Worm (Caenorhabditis elegans) whole organism, mixed stage, embryonic: ENCODE data around the gene F16B4.6.

Source experiments
- lin-13 ChIP-seq: fragments of 150-350 bp; optimal IDR thresholded peaks from 2 replicates; lab custom pipeline; 2014; ENCODE audit warnings: missing biosample characterization, missing genetic modification characterization
- nhr-76 ChIP-seq: sonication (generic microtip); optimal IDR thresholded peaks from 2 replicates; lab custom pipeline; 2017; ENCODE audit warnings: missing biosample characterization, missing genetic modification characterization
- pha-4 ChIP-seq: fragments of 150-350 bp; optimal IDR thresholded peaks from 2 replicates; lab custom pipeline; 2018; ENCODE audit warnings: missing biosample characterization, missing genetic modification reagents, missing genetic modification characterization

DNA sequence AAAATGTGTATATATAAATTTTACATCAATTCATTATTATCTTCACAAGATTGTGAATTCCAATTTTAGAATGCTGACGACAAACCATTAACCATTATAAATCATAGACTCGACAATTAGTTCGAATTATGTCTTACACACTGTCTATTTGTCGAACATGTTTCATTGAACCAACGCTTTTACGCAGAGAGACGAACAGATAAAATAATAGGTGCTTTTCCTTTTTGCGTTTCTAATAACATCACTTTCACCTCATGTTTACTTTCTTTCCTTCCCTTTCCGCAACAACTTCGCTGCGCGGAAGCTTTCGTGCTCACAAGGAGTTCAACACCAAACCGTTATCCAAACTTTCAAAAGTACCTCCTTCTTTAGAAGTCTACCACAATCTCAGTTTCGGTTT is 39.2 kb upstream of the F16B4.6 start, which contains the start of gene F52F10.2:
- TF ChIP-seq pha-4 (tag; lab: Kevin White, UChicago), result no peak
- TF ChIP-seq lin-13 (tag; lab: Kevin White, UChicago), result no peak
- TF ChIP-seq nhr-76, result no peak
